Fruit fly (Drosophila melanogaster): ENCODE measurements around the gene CG31140.

The CG31140 gene

DNA sequence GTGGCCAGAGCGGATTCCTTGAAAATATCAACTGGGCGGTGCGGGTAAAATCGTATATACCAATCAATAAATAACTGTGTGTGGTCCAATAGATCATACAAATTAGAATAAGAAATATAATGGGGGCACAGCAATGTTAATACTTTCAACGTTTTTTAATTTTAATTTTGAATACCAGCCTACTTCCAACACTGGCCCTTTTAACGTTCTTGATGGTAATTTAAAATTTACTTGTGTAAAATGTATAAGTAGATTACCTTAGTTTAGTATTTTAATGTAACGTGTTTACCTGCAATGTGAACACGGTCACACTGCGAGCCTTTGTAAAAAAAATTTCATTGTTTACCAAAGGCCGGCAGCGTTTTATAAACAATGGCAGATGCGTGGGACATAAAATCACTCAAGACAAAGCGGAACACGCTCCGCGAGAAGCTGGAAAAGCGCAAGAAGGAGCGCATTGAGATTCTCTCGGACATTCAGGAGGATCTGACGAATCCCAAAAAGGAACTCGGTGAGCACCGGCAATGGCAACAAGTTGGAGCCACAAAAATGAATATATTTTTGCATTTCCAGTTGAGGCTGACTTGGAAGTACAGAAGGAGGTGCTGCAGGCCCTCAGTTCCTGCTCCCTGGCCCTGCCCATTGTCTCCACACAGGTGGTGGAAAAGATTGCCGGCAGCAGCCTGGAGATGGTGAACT is 69.0 kb downstream of the CG31140 start, which contains the start of the genes KrT95D and Mettl3 (continued):
- TF ChIP-seq Mad (GFP tag; optimal IDR thresholded peaks at IDR 0.05): no peak
- no peak for TF ChIP-seq NC2α (GFP tag; optimal IDR thresholded peaks at IDR 0.05)
- no peak for TF ChIP-seq CG7556 (GFP tag; optimal IDR thresholded peaks at IDR 0.05)
- TF ChIP-seq cg (GFP tag; optimal IDR thresholded peaks at IDR 0.05): no peak
- TF ChIP-seq CG32767 (GFP tag; IDR thresholded peaks at IDR 0.05): no peak
- TF ChIP-seq ci (GFP tag; IDR thresholded peaks at IDR 0.05): no peak
- no peak for TF ChIP-seq CrebB (tag; optimal IDR thresholded peaks at IDR 0.05)
- no peak for TF ChIP-seq CG17612 (GFP tag; IDR thresholded peaks at IDR 0.05)
- no peak for TF ChIP-seq HLHmδ (GFP tag; optimal IDR thresholded peaks at IDR 0.05)
- no peak for TF ChIP-seq sc (optimal IDR thresholded peaks at IDR 0.05)
- TF ChIP-seq sc (GFP tag; optimal IDR thresholded peaks at IDR 0.05): no peak
- TF ChIP-seq CG9609 (GFP tag; optimal IDR thresholded peaks at IDR 0.05): no peak
- peak; percentile 93 for TF ChIP-seq stwl (tag; optimal IDR thresholded peaks at IDR 0.05)
- TF ChIP-seq fu2 (GFP tag; optimal IDR thresholded peaks at IDR 0.05): no peak
- TF ChIP-seq scrt (GFP tag; optimal IDR thresholded peaks at IDR 0.05): peak; percentile 81
- peak; percentile 30; the same call in 1 of the 3 replicates for TF ChIP-seq CG34224 (GFP tag; IDR thresholded peaks at IDR 0.05; ENCODE audit: partially characterized antibody)
- no peak for TF ChIP-seq CG17802 (tag; optimal IDR thresholded peaks at IDR 0.05)
- no peak for TF ChIP-seq br (optimal IDR thresholded peaks at IDR 0.05)
- no peak for TF ChIP-seq Side (GFP tag; optimal IDR thresholded peaks at IDR 0.05)
- no peak for TF ChIP-seq Fer2 (tag; optimal IDR thresholded peaks at IDR 0.05)
- no peak for TF ChIP-seq dimm (GFP tag; IDR thresholded peaks at IDR 0.05)
- no peak for TF ChIP-seq hbn (GFP tag; IDR thresholded peaks at IDR 0.05; ENCODE audit: partially characterized antibody)
- TF ChIP-seq CG18619 (GFP tag; optimal IDR thresholded peaks at IDR 0.05): no peak
- no peak for TF ChIP-seq CG10654 (GFP tag; optimal IDR thresholded peaks at IDR 0.05)
- no peak for TF ChIP-seq stc (GFP tag; IDR thresholded peaks at IDR 0.05)
- no peak for TF ChIP-seq CG4854 (GFP tag; optimal IDR thresholded peaks at IDR 0.05)
- no peak for TF ChIP-seq CG31441 (GFP tag; IDR thresholded peaks at IDR 0.05)
- no peak for TF ChIP-seq eyg (GFP tag; optimal IDR thresholded peaks at IDR 0.05)
- no peak for TF ChIP-seq p53 (GFP tag; optimal IDR thresholded peaks at IDR 0.05)
- no peak for TF ChIP-seq Atf6 (GFP tag; IDR thresholded peaks at IDR 0.05)
- no peak for TF ChIP-seq CG7271 (tag; optimal IDR thresholded peaks at IDR 0.05)
- no peak for TF ChIP-seq Jarid2 (GFP tag; optimal IDR thresholded peaks at IDR 0.05)
- peak; percentile 38 for TF ChIP-seq CG17186 (GFP tag; optimal IDR thresholded peaks at IDR 0.05)
- TF ChIP-seq CG2889 (GFP tag; IDR thresholded peaks at IDR 0.05): no peak
- TF ChIP-seq CG12942 (GFP tag; optimal IDR thresholded peaks at IDR 0.05): no peak
- no peak for TF ChIP-seq Dll (GFP tag; IDR thresholded peaks at IDR 0.05; ENCODE audit: partially characterized antibody)
- TF ChIP-seq CG3065 (GFP tag; optimal IDR thresholded peaks at IDR 0.05): peak; percentile 7
- no peak for TF ChIP-seq cato (GFP tag; optimal IDR thresholded peaks at IDR 0.05; ENCODE audit: borderline replicate concordance)
- TF ChIP-seq Xrp1 (GFP tag; IDR thresholded peaks at IDR 0.05): no peak
- no peak for TF ChIP-seq CG5953 (GFP tag; IDR thresholded peaks at IDR 0.05)
- TF ChIP-seq ATbp (GFP tag; optimal IDR thresholded peaks at IDR 0.05): no peak
- TF ChIP-seq ftz-f1 (GFP tag; optimal IDR thresholded peaks at IDR 0.05): no peak
- TF ChIP-seq CG12659 (GFP tag; optimal IDR thresholded peaks at IDR 0.05): peak; percentile 83
- no peak for TF ChIP-seq CG5180 (GFP tag; optimal IDR thresholded peaks at IDR 0.05)
- TF ChIP-seq NFAT (GFP tag; IDR thresholded peaks at IDR 0.05): no peak
- TF ChIP-seq vnd (GFP tag; IDR thresholded peaks at IDR 0.05; ENCODE audit: partially characterized antibody): no peak
- peak; percentile 11 for TF ChIP-seq kni (GFP tag; optimal IDR thresholded peaks at IDR 0.05)
- no peak for TF ChIP-seq unpg (GFP tag; optimal IDR thresholded peaks at IDR 0.05)
- TF ChIP-seq CG4404 (GFP tag; IDR thresholded peaks at IDR 0.05): no peak
- TF ChIP-seq Hmr (GFP tag; optimal IDR thresholded peaks at IDR 0.05): peak; percentile 56
- TF ChIP-seq CG4820 (GFP tag; optimal IDR thresholded peaks at IDR 0.05): no peak

Data from whole organism, embryonic.